Fruit fly (Drosophila melanogaster) whole organism, prepupa: Measurements from ENCODE around the gene bip1.

Source experiments
- CG10631 ChIP-seq: fragments of 200-800 bp; sonication (Bioruptor generic); optimal IDR thresholded peaks from 2 replicates; lab custom pipeline; 2016; ENCODE audit warnings: missing biosample characterization, missing genetic modification characterization
- CG11762 ChIP-seq: fragments of 200-800 bp; sonication (Bioruptor generic); optimal IDR thresholded peaks from 3 replicates; lab custom pipeline; 2016; ENCODE audit warnings: missing biosample characterization, missing genetic modification characterization; ENCODE audit not compliant: insufficient read depth
- CG11902 ChIP-seq: fragments of 200-800 bp; sonication (Bioruptor generic); optimal IDR thresholded peaks from 3 replicates; lab custom pipeline; 2016; ENCODE audit warnings: missing biosample characterization, missing genetic modification characterization
- CG15336 ChIP-seq: fragments of 200-800 bp; sonication (Bioruptor generic); IDR thresholded peaks from 2 replicates; pipeline ENCODE4 v1.3.6; 2022; ENCODE audit warnings: missing biosample characterization, missing genetic modification characterization
- CG1621 ChIP-seq: fragments of 200-800 bp; sonication (Bioruptor generic); optimal IDR thresholded peaks from 3 replicates; lab custom pipeline; 2018; ENCODE audit warnings: missing biosample characterization, mild to moderate bottlenecking, missing genetic modification characterization
- CG16779 ChIP-seq: fragments of 200-800 bp; sonication (Bioruptor generic); optimal IDR thresholded peaks from 3 replicates; lab custom pipeline; 2017; ENCODE audit warnings: missing biosample characterization, mild to moderate bottlenecking, missing genetic modification characterization
- CG3032 ChIP-seq: fragments of 200-800 bp; optimal IDR thresholded peaks from 2 replicates; lab custom pipeline; 2019; ENCODE audit warnings: missing biosample characterization, mild to moderate bottlenecking, missing genetic modification characterization, moderate library complexity
- CG31627 ChIP-seq: fragments of 200-800 bp; sonication (Bioruptor generic); optimal IDR thresholded peaks from 3 replicates; lab custom pipeline; 2016; ENCODE audit warnings: missing biosample characterization, missing genetic modification characterization
- CG32006 ChIP-seq: fragments of 200-800 bp; sonication (Bioruptor generic); optimal IDR thresholded peaks from 3 replicates; lab custom pipeline; 2017; ENCODE audit warnings: missing biosample characterization, mild to moderate bottlenecking, missing genetic modification characterization
- CG34406 ChIP-seq: fragments of 200-800 bp; sonication (Bioruptor generic); optimal IDR thresholded peaks from 3 replicates; lab custom pipeline; 2016; ENCODE audit warnings: missing biosample characterization, missing genetic modification characterization
- CG3919 ChIP-seq: fragments of 200-800 bp; sonication (Bioruptor generic); optimal IDR thresholded peaks from 3 replicates; lab custom pipeline; 2016; ENCODE audit warnings: missing biosample characterization, missing genetic modification characterization
- CG4318 ChIP-seq: fragments of 200-800 bp; sonication (Bioruptor generic); optimal IDR thresholded peaks from 3 replicates; lab custom pipeline; 2017; ENCODE audit warnings: missing biosample characterization, mild to moderate bottlenecking, missing genetic modification characterization
- CG6163 ChIP-seq: fragments of 200-800 bp; sonication (Bioruptor generic); IDR thresholded peaks from 3 replicates; pipeline ENCODE4 v1.3.6; 2022; ENCODE audit warnings: missing biosample characterization, missing genetic modification characterization
- CG6276 ChIP-seq: fragments of 200-800 bp; sonication (Bioruptor generic); optimal IDR thresholded peaks from 2 replicates; lab custom pipeline; 2017; ENCODE audit warnings: missing biosample characterization, mild to moderate bottlenecking, missing genetic modification characterization
- CG6792 ChIP-seq: fragments of 200-800 bp; sonication (Bioruptor generic); optimal IDR thresholded peaks from 3 replicates; lab custom pipeline; 2016; ENCODE audit warnings: missing biosample characterization, missing genetic modification characterization
- CG6854 ChIP-seq: fragments of 200-800 bp; sonication (Bioruptor generic); optimal IDR thresholded peaks from 2 replicates; lab custom pipeline; 2017; ENCODE audit warnings: missing biosample characterization, mild to moderate bottlenecking, missing genetic modification characterization
- CG7368 ChIP-seq: fragments of 200-800 bp; sonication (Bioruptor generic); optimal IDR thresholded peaks from 3 replicates; lab custom pipeline; 2016; ENCODE audit warnings: missing biosample characterization, missing genetic modification characterization
- CG8319 ChIP-seq: fragments of 200-800 bp; sonication (Bioruptor generic); optimal IDR thresholded peaks from 3 replicates; lab custom pipeline; 2016; ENCODE audit warnings: missing biosample characterization, missing genetic modification characterization
- CG8632 ChIP-seq: fragments of 200-800 bp; sonication (Bioruptor generic); optimal IDR thresholded peaks from 3 replicates; lab custom pipeline; 2016; ENCODE audit warnings: missing biosample characterization, missing genetic modification characterization
- CG9139 ChIP-seq: fragments of 200-800 bp; sonication (Bioruptor generic); optimal IDR thresholded peaks from 3 replicates; lab custom pipeline; 2017; ENCODE audit warnings: missing biosample characterization, mild to moderate bottlenecking, missing genetic modification characterization
- Eip75B ChIP-seq: fragments of 200-800 bp; sonication (Bioruptor generic); optimal IDR thresholded peaks from 3 replicates; lab custom pipeline; 2016; ENCODE audit warnings: missing biosample characterization, missing genetic modification characterization
- Eip78C ChIP-seq: fragments of 200-800 bp; sonication (Bioruptor generic); peaks from one replicate; lab custom pipeline; 2016; ENCODE audit warnings: missing biosample characterization, missing genetic modification characterization
- Eip93F ChIP-seq: fragments of 200-800 bp; sonication (Bioruptor generic); optimal IDR thresholded peaks from 2 replicates; lab custom pipeline; 2016; ENCODE audit warnings: missing biosample characterization, mild to moderate bottlenecking, missing genetic modification characterization
- Ets21C ChIP-seq: fragments of 200-800 bp; sonication (Bioruptor generic); optimal IDR thresholded peaks from 3 replicates; lab custom pipeline; 2016; ENCODE audit warnings: missing biosample characterization, missing genetic modification characterization
- Gug ChIP-seq: fragments of 200-800 bp; sonication (Bioruptor generic); IDR thresholded peaks from 2 replicates; pipeline ENCODE4 v1.3.6; 2022; ENCODE audit warnings: missing biosample characterization, missing genetic modification characterization
- Hr38 ChIP-seq: sonication (Bioruptor generic); optimal IDR thresholded peaks from 2 replicates; lab custom pipeline; 2016; ENCODE audit warnings: missing biosample characterization, missing genetic modification characterization
- Hr39 ChIP-seq: fragments of 200-800 bp; sonication (Bioruptor generic); optimal IDR thresholded peaks from 2 replicates; lab custom pipeline; 2016; ENCODE audit warnings: missing biosample characterization, missing genetic modification characterization
- Hr4 ChIP-seq: fragments of 200-800 bp; sonication (Bioruptor generic); optimal IDR thresholded peaks from 3 replicates; lab custom pipeline; 2016; ENCODE audit warnings: missing biosample characterization, missing genetic modification characterization
- Lpt ChIP-seq: fragments of 200-800 bp; sonication (Bioruptor generic); optimal IDR thresholded peaks from 3 replicates; lab custom pipeline; 2016; ENCODE audit warnings: missing biosample characterization, missing genetic modification characterization
- Met ChIP-seq: fragments of 200-800 bp; sonication (Bioruptor generic); optimal IDR thresholded peaks from 3 replicates; lab custom pipeline; 2016; ENCODE audit warnings: missing biosample characterization, missing genetic modification characterization
- OdsH ChIP-seq: fragments of 200-800 bp; sonication (Bioruptor generic); optimal IDR thresholded peaks from 3 replicates; lab custom pipeline; 2016; ENCODE audit warnings: missing biosample characterization, missing genetic modification characterization
- Smox ChIP-seq: fragments of 200-800 bp; sonication (Bioruptor generic); optimal IDR thresholded peaks from 3 replicates; lab custom pipeline; 2016; ENCODE audit warnings: missing biosample characterization, missing genetic modification characterization
- Sox102F ChIP-seq: fragments of 200-800 bp; sonication (Bioruptor generic); optimal IDR thresholded peaks from 2 replicates; lab custom pipeline; 2016; ENCODE audit warnings: missing biosample characterization, mild to moderate bottlenecking, missing genetic modification characterization
- Sox14 ChIP-seq: fragments of 200-800 bp; sonication (Bioruptor generic); optimal IDR thresholded peaks from 3 replicates; lab custom pipeline; 2016; ENCODE audit warnings: missing biosample characterization, missing genetic modification characterization
- Sox15 ChIP-seq: fragments of 200-800 bp; sonication (Bioruptor generic); optimal IDR thresholded peaks from 3 replicates; lab custom pipeline; 2016; ENCODE audit warnings: missing biosample characterization, missing genetic modification characterization
- achi ChIP-seq: fragments of 200-800 bp; sonication (Bioruptor generic); optimal IDR thresholded peaks from 3 replicates; lab custom pipeline; 2016; ENCODE audit warnings: missing biosample characterization, missing genetic modification characterization
- acj6 ChIP-seq: fragments of 200-800 bp; sonication (Bioruptor generic); optimal IDR thresholded peaks from 3 replicates; lab custom pipeline; 2016; ENCODE audit warnings: missing biosample characterization, missing genetic modification characterization
- dac ChIP-seq: fragments of 200-800 bp; sonication (Bioruptor generic); optimal IDR thresholded peaks from 2 replicates; lab custom pipeline; 2017; ENCODE audit warnings: missing biosample characterization, mild to moderate bottlenecking, missing genetic modification characterization
- dsx ChIP-seq: fragments of 200-800 bp; optimal IDR thresholded peaks from 3 replicates; lab custom pipeline; 2019; ENCODE audit warnings: missing biosample characterization, mild to moderate bottlenecking, missing genetic modification characterization, moderate library complexity; ENCODE audit not compliant: poor library complexity, severe bottlenecking
- eg ChIP-seq: fragments of 200-800 bp; sonication (Bioruptor generic); IDR thresholded peaks from 3 replicates; pipeline ENCODE4 v1.3.6; 2022; ENCODE audit warnings: missing biosample characterization, missing genetic modification characterization
- esn ChIP-seq: fragments of 200-800 bp; sonication (Bioruptor generic); optimal IDR thresholded peaks from 2 replicates; lab custom pipeline; 2016; ENCODE audit warnings: missing biosample characterization, mild to moderate bottlenecking, missing genetic modification characterization, moderate library complexity
- fd59A ChIP-seq: fragments of 200-800 bp; sonication (Bioruptor generic); optimal IDR thresholded peaks from 2 replicates; lab custom pipeline; 2017; ENCODE audit warnings: missing biosample characterization, mild to moderate bottlenecking, missing genetic modification characterization, missing genetic modification reagents
- fd85E ChIP-seq: fragments of 200-800 bp; sonication (Bioruptor generic); optimal IDR thresholded peaks from 3 replicates; lab custom pipeline; 2016; ENCODE audit warnings: missing biosample characterization, missing genetic modification characterization
- fkh ChIP-seq: fragments of 200-800 bp; sonication (Bioruptor generic); optimal IDR thresholded peaks from 3 replicates; lab custom pipeline; 2017; ENCODE audit warnings: missing biosample characterization, mild to moderate bottlenecking, missing genetic modification characterization, moderate library complexity
- lz ChIP-seq: fragments of 200-800 bp; sonication (Bioruptor generic); optimal IDR thresholded peaks from 3 replicates; lab custom pipeline; 2016; ENCODE audit warnings: missing biosample characterization, missing genetic modification characterization
- net ChIP-seq: fragments of 200-800 bp; sonication (Bioruptor generic); optimal IDR thresholded peaks from 3 replicates; lab custom pipeline; 2016; ENCODE audit warnings: missing biosample characterization, missing genetic modification characterization
- pdm3 ChIP-seq: fragments of 200-800 bp; sonication (Bioruptor generic); optimal IDR thresholded peaks from 3 replicates; lab custom pipeline; 2016; ENCODE audit warnings: missing biosample characterization, missing genetic modification characterization
- salr ChIP-seq, 2 experiments: fragments of 200-800 bp; sonication (Bioruptor generic); optimal IDR thresholded peaks; 3 replicates each; lab custom pipeline; 2016 to 2018; ENCODE audit warnings: missing biosample characterization in 2 of 2, missing genetic modification characterization in 2 of 2, mild to moderate bottlenecking in 1 of 2
- spab ChIP-seq: fragments of 200-800 bp; sonication (Bioruptor generic); optimal IDR thresholded peaks from 2 replicates; lab custom pipeline; 2017; ENCODE audit warnings: missing biosample characterization, mild to moderate bottlenecking, missing genetic modification characterization, missing genetic modification reagents
- ss ChIP-seq, 2 experiments: fragments of 200-800 bp; sonication (Bioruptor generic); optimal IDR thresholded peaks; 2 replicates in 1 of 2; 3 replicates in 1 of 2; lab custom pipeline; 2017 to 2018; ENCODE audit warnings: mild to moderate bottlenecking in 2 of 2, missing biosample characterization in 2 of 2, missing genetic modification characterization in 2 of 2, moderate library complexity in 1 of 2
- svp ChIP-seq: fragments of 200-800 bp; sonication (Bioruptor generic); peaks from one replicate; lab custom pipeline; 2016; ENCODE audit warnings: missing biosample characterization, missing genetic modification characterization

bip1 gene

DNA sequence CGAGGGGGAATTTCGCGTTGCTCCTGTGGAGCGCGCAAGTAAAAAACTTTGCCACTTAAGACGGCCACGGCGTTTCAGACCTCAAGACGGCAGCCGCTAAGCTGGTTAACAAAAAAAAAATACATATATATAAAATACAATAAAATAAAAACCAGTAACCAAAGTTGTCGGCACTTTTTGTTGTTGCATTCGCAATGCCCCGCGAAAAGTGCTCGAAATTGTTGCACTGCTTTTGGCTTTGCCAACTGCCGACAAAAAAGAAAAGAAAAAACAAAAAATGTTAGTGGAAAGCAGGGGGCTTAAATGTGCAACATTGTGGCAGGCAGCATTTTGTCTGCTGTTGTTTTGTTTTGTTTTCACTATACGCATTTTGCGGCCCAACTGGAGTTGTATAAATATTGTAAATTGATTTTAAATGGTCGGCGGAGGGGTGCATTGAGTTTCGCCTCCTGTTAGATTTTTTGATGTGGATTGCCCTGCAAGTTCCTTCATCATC is 13.6 kb downstream of the bip1 start (continued):
- TF ChIP-seq esn (GFP tag; lab: Kevin White, UChicago), result no peak
- TF ChIP-seq CG9139 (GFP tag; lab: Kevin White, UChicago), result no peak

DNA sequence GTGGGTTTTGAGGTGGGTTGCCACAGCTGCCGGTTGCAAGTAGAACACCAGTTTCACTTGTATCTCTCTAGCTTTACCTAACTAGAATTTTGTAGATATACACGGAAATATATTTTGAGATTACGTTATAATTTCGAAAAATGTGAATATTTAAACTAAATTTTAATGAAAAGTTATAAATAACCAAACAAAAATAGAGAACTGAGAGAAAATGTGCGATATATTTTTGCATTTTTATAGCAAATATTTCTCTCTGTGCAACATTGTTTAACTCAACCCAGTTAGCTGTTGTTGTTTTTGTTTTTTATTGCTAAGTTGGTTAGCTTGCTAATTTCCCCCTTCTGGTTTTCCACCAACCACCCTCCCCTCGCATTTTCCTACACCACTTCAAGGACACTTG is 14.9 kb downstream of the bip1 start:
- no peak for TF ChIP-seq ss (GFP tag; optimal IDR thresholded peaks at IDR 0.05; lab: Kevin White, UChicago)
- no peak for TF ChIP-seq Sox15 (GFP tag; lab: Kevin White, UChicago)
- TF ChIP-seq fkh (GFP tag; lab: Kevin White, UChicago), result no peak
- no peak for TF ChIP-seq CG31627 (GFP tag; lab: Kevin White, UChicago)
- TF ChIP-seq Hr39 (GFP tag; lab: Kevin White, UChicago), result no peak
- no peak for TF ChIP-seq Met (GFP tag; lab: Kevin White, UChicago)
- no peak for TF ChIP-seq CG16779 (tag; lab: Kevin White, UChicago)
- TF ChIP-seq CG1621, result no peak
- TF ChIP-seq CG6792 (GFP tag; lab: Kevin White, UChicago), result no peak
- peak; percentile 30 for TF ChIP-seq Eip78C (GFP tag; lab: Kevin White, UChicago)
- no peak for TF ChIP-seq Ets21C (GFP tag; lab: Kevin White, UChicago)
- no peak for TF ChIP-seq CG34406 (GFP tag; lab: Kevin White, UChicago)
- no peak for TF ChIP-seq CG6163 (GFP tag; lab: Robert Waterston, UW)
- peak; percentile 81 for TF ChIP-seq CG15336 (GFP tag; lab: Robert Waterston, UW)
- no peak for TF ChIP-seq Eip75B (GFP tag; lab: Kevin White, UChicago)
- TF ChIP-seq eg (GFP tag; lab: Robert Waterston, UW), result no peak; the same call in 2 of the 3 replicates
- no peak for TF ChIP-seq Smox (GFP tag; lab: Kevin White, UChicago)
- no peak for TF ChIP-seq fd85E
- no peak for TF ChIP-seq CG11902 (GFP tag; lab: Kevin White, UChicago)
- TF ChIP-seq lz, result no peak
- no peak for TF ChIP-seq spab (GFP tag; lab: Kevin White, UChicago)
- TF ChIP-seq salr (GFP tag; optimal IDR thresholded peaks at IDR 0.05; lab: Kevin White, UChicago), result peak in 1 of 2 experiments; percentile 12
- TF ChIP-seq CG6854, result no peak
- peak; percentile 27 for TF ChIP-seq acj6 (GFP tag; lab: Kevin White, UChicago)
- no peak for TF ChIP-seq achi
- TF ChIP-seq CG32006 (GFP tag; lab: Kevin White, UChicago), result no peak
- no peak for TF ChIP-seq CG8632 (GFP tag; lab: Kevin White, UChicago)
- TF ChIP-seq Hr38 (GFP tag; lab: Kevin White, UChicago), result no peak
- TF ChIP-seq Sox14 (GFP tag; lab: Kevin White, UChicago), result no peak
- TF ChIP-seq pdm3, result no peak
- TF ChIP-seq CG7368 (GFP tag; lab: Kevin White, UChicago), result no peak
- no peak for TF ChIP-seq CG4318 (GFP tag; lab: Kevin White, UChicago)
- peak; percentile 1 for TF ChIP-seq CG3032 (tag; lab: Kevin White, UChicago)
- TF ChIP-seq fd59A (GFP tag; lab: Kevin White, UChicago), result no peak
- TF ChIP-seq Eip93F (GFP tag; lab: Kevin White, UChicago), result no peak
- no peak for TF ChIP-seq CG9139 (GFP tag; lab: Kevin White, UChicago)
- no peak for TF ChIP-seq CG3919 (GFP tag; lab: Kevin White, UChicago)
- peak; percentile 42 for TF ChIP-seq net (GFP tag; lab: Kevin White, UChicago)
- TF ChIP-seq Sox102F (GFP tag; lab: Kevin White, UChicago), result no peak
- peak; percentile 40 for TF ChIP-seq CG6276 (GFP tag; lab: Kevin White, UChicago)
- TF ChIP-seq dsx (GFP tag; lab: Kevin White, UChicago), result no peak
- no peak for TF ChIP-seq CG8319 (GFP tag; lab: Kevin White, UChicago)
- TF ChIP-seq Gug (GFP tag; lab: Robert Waterston, UW), result no peak
- TF ChIP-seq CG10631 (GFP tag; lab: Kevin White, UChicago), result no peak
- no peak for TF ChIP-seq CG11762 (GFP tag; lab: Kevin White, UChicago)
- TF ChIP-seq dac, result no peak
- no peak for TF ChIP-seq svp (GFP tag; lab: Kevin White, UChicago)
- TF ChIP-seq Lpt, result no peak
- peak; percentile 35 for TF ChIP-seq Hr4 (GFP tag; lab: Kevin White, UChicago)
- TF ChIP-seq OdsH (GFP tag; lab: Kevin White, UChicago), result peak; percentile 18
